Fruit fly (Drosophila melanogaster): ENCODE data around the gene Acbp2.

The Acbp2 gene

DNA sequence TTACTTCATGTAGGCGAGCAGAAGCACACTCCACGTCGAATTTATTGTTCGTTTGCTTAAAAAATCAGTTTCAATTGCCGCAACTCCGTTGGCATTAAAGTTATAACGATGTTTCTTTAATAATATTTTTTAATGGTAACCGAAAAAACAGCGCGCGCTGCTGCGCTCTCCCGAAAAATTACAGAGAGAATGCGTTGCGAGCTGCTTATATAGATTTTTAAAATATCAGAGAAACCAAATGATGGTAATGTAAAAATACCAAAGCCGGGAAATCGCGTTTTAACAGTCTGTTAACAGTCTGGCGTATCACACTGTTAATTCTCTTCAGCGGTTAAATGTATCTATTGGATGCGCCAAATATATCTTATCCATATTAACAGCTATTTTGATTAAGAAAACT, 25.2 kb downstream of the Acbp2 start, which contains the start of gene corn:
Gene corn, minus strand, starts transcription at position 184 of the 400 bp plus-strand sequence.
- no peak for TF ChIP-seq pan (optimal IDR thresholded peaks at IDR 0.05)
- TF ChIP-seq CG8478 (optimal IDR thresholded peaks at IDR 0.05) = no peak
- no peak for TF ChIP-seq usp (GFP tag; optimal IDR thresholded peaks at IDR 0.05)
- TF ChIP-seq psq (optimal IDR thresholded peaks at IDR 0.05) = no peak
- no peak for TF ChIP-seq Dll (optimal IDR thresholded peaks at IDR 0.05)
- TF ChIP-seq EcR (GFP tag; optimal IDR thresholded peaks at IDR 0.05) = no peak

DNA sequence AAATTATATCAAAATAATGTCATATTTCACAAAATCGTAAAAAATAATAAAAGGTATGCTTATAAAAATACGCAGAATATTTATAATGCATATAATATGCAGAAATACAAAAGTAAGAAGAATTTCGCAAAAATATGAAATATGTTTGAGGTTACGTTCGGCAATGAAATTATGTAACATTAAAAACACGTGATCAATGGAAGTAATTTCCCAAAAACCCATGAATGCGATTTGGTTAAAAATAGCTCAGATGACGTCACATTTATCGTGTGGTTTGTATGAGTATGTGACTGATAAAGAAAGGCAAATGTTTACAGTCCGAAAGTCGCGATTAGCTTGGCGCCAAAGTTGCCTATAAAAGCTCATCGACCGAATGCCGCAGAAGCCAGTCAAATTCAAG, 26.1 kb downstream of the Acbp2 start, which contains the start of gene CG8620:
Gene CG8620, plus strand, starts transcription at position 387 of the 400 bp plus-strand sequence.
- no peak for TF ChIP-seq psq (optimal IDR thresholded peaks at IDR 0.05)
- TF ChIP-seq usp (GFP tag; optimal IDR thresholded peaks at IDR 0.05) = no peak
- no peak for TF ChIP-seq pan (optimal IDR thresholded peaks at IDR 0.05)
- no peak for TF ChIP-seq CG8478 (optimal IDR thresholded peaks at IDR 0.05)
- TF ChIP-seq EcR (GFP tag; optimal IDR thresholded peaks at IDR 0.05) = no peak
- no peak for TF ChIP-seq Dll (optimal IDR thresholded peaks at IDR 0.05)

DNA sequence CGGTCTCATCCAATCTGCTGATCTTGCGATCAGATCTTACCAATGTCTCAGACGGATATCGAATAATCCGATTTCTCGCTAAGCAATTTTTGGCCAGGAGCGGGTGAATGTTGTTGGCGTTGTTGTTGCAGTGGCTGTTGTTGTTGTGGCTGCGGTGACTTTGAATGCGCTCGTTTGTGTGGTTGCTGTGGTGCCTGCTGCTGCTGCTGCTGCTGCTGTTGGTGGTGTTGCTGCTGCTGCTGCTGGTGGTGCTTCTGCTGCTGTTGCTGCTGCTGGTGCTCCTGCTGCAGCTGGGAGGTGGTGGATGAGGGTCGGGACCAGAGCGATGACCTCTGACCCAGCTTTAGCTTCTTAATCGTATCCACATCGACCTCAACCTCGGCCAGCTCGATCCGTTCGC, 29.6 kb downstream of the Acbp2 start:
- TF ChIP-seq pan (optimal IDR thresholded peaks at IDR 0.05) (no peak), Dll (optimal IDR thresholded peaks at IDR 0.05) (no peak), usp (GFP tag; optimal IDR thresholded peaks at IDR 0.05) (no peak), EcR (GFP tag; optimal IDR thresholded peaks at IDR 0.05) (no peak), psq (optimal IDR thresholded peaks at IDR 0.05) (no peak), CG8478 (optimal IDR thresholded peaks at IDR 0.05) (no peak)

DNA sequence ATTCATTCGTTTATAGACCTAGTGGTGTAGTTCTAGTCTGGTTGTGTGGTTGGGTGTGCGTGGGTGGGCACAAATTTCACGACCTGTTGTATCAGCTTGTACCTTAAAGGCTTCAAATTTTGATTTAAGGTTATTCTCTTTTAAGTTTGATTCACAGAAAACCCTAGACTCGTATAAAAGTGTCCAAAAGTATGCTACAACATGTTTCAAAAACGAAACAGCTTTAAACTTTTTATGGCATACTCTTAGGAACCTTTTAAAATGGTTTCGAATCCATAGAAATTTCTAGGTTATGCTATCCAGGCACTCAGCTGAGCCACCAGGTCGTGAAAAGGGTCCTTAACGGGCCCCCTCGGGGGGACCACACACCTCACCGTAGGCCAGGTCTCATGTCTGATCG, 30.3 kb downstream of the Acbp2 start:
- TF ChIP-seq Dll (optimal IDR thresholded peaks at IDR 0.05) (no peak), psq (optimal IDR thresholded peaks at IDR 0.05) (no peak), usp (GFP tag; optimal IDR thresholded peaks at IDR 0.05) (no peak), CG8478 (optimal IDR thresholded peaks at IDR 0.05) (no peak), EcR (GFP tag; optimal IDR thresholded peaks at IDR 0.05) (no peak), pan (optimal IDR thresholded peaks at IDR 0.05) (no peak)

All from whole organism.